Worm (Caenorhabditis elegans) whole organism, mixed stage, embryonic: Measurements from ENCODE around the gene T03G6.3.

Source experiments
- M03D4.4 ChIP-seq: sonication (generic microtip); optimal IDR thresholded peaks from 2 replicates; lab custom pipeline; 2017; ENCODE audit warnings: mild to moderate bottlenecking, missing genetic modification characterization, missing compliant biosample characterization
- blmp-1 ChIP-seq: fragments of 150-350 bp; optimal IDR thresholded peaks from 2 replicates; lab custom pipeline; 2014; ENCODE audit warnings: missing biosample characterization, missing genetic modification characterization
- ceh-43 ChIP-seq: fragments of 200-800 bp; sonication (Bioruptor generic); optimal IDR thresholded peaks from 2 replicates; lab custom pipeline; 2018; ENCODE audit warnings: mild to moderate bottlenecking, missing genetic modification characterization, moderate library complexity, missing compliant biosample characterization
- ces-1 ChIP-seq: fragments of 150-350 bp; optimal IDR thresholded peaks from 2 replicates; lab custom pipeline; 2014; ENCODE audit warnings: missing biosample characterization, missing genetic modification reagents, missing genetic modification characterization
- elt-3 ChIP-seq: fragments of 150-350 bp; optimal IDR thresholded peaks from 2 replicates; lab custom pipeline; 2014; ENCODE audit warnings: missing biosample characterization, missing genetic modification characterization
- hlh-1 ChIP-seq: fragments of 150-350 bp; optimal IDR thresholded peaks from 2 replicates; lab custom pipeline; 2014; ENCODE audit warnings: missing biosample characterization, missing genetic modification reagents, missing genetic modification characterization
- lsy-2 ChIP-seq: fragments of 150-350 bp; optimal IDR thresholded peaks from 2 replicates; lab custom pipeline; 2014; ENCODE audit warnings: missing biosample characterization, missing genetic modification characterization
- mep-1 ChIP-seq: fragments of 150-350 bp; optimal IDR thresholded peaks from 2 replicates; lab custom pipeline; 2017; ENCODE audit warnings: missing biosample characterization, missing genetic modification reagents, missing genetic modification characterization, inconsistent platforms
- nhr-237 ChIP-seq: fragments of 150-350 bp; optimal IDR thresholded peaks from 2 replicates; lab custom pipeline; 2014; ENCODE audit warnings: missing biosample characterization, missing genetic modification characterization
- pha-4 ChIP-seq: fragments of 150-350 bp; optimal IDR thresholded peaks from 2 replicates; lab custom pipeline; 2018; ENCODE audit warnings: missing biosample characterization, missing genetic modification reagents, missing genetic modification characterization
- unc-62 ChIP-seq: fragments of 150-350 bp; optimal IDR thresholded peaks from 2 replicates; lab custom pipeline; 2014; ENCODE audit warnings: missing biosample characterization, missing genetic modification reagents, missing genetic modification characterization

- no peak for TF ChIP-seq nhr-237 (tag; lab: Kevin White, UChicago)
- no peak for TF ChIP-seq unc-62
- TF ChIP-seq lsy-2 (tag; lab: Kevin White, UChicago), result no peak
- no peak for TF ChIP-seq pha-4
- no peak for TF ChIP-seq M03D4.4 (tag; lab: Kevin White, UChicago)
- TF ChIP-seq mep-1 (tag; lab: Kevin White, UChicago), result no peak
- no peak for TF ChIP-seq elt-3 (tag; lab: Kevin White, UChicago)
- no peak for TF ChIP-seq blmp-1 (tag; lab: Kevin White, UChicago)
- no peak for TF ChIP-seq ceh-43 (GFP tag; lab: Kevin White, UChicago)
- no peak for TF ChIP-seq hlh-1 (tag; lab: Kevin White, UChicago)
- no peak for TF ChIP-seq ces-1 (GFP tag; lab: Kevin White, UChicago)
Observed at ce11 chrX:2565308-2565773, 50.2 kb downstream of the T03G6.3 start, which contains the start of gene F52H2.15.
